Worm (Caenorhabditis elegans): ENCODE data around the gene cwc-15.

Gene cwc-15

DNA sequence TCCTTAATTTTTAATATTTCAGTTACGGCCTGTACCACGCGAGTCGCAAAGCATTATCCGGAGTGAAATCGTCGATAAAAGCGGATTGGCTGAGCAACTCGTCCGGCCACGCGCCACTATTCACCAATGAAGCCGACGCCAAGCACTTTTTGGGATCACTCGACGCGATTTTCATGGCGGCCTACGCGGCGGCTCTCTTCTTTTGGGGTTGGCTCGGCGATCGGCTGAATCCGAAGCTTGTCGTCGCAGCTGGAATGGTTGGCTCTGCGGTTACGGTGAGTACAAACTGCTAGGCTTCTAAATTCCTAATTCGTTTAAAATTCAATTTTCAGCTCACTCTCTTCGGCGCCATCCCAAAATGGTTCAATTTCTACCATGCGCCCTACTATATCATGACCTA lies 1.8 kb downstream of the cwc-15 start:
- TF ChIP-seq lin-39 (tag; optimal IDR thresholded peaks at IDR 0.05) (no peak), set-16 (GFP tag; IDR thresholded peaks at IDR 0.05) (peak; percentile 67), mes-2 (tag; optimal IDR thresholded peaks at IDR 0.05; ENCODE audit: poor library complexity, severe bottlenecking) (no peak), nhr-6 (tag; optimal IDR thresholded peaks at IDR 0.05) (no peak), lin-38 (GFP tag; IDR thresholded peaks at IDR 0.05) (no peak), R02D3.7 (tag; optimal IDR thresholded peaks at IDR 0.05) (no peak)

DNA sequence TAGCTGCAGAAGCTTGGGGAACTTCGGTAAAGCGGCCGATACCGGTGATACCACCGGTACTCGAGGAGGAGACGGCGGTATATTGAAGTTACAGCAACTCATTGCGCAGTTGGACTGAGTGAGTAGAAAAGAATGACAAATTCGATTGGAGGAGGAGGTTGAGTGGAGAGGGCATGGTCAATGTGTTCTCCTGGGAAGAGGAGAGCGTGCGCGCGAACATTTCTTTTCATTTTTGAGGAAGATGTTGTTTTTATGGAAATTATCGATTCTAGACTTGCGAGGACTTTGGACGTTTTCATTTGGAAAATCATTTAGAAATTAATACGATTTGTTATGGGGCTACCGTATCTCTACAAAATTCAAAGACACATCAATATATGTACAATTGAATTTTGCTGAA lies 6.1 kb downstream of the cwc-15 start:
- TF ChIP-seq nhr-6 (tag; optimal IDR thresholded peaks at IDR 0.05) (no peak), hmg-1.1 (GFP tag; IDR thresholded peaks at IDR 0.05) (no peak), F37D6.2 (tag; optimal IDR thresholded peaks at IDR 0.05) (no peak)

DNA sequence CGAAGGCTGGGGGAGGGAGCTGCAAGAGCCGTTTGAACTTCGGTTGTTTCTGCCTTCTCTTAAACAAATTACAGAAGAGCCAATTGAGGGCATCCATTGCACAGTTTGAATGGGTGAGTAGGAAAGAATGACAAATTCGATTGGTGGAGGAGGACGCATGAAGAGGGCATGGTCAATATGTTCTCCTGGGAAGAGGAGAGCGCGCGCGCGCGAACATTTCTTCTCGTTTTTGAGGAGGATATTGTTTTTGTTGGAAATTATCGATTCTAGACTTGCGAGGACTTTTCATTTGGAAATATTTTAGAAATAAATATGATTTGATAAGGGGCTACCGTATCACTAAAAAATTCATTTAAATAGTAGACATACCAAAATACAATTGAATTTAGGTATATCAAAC lies 8.4 kb downstream of the cwc-15 start, which contains the start of gene T10C6.7:
Gene T10C6.7, minus strand, starts transcription at position 143 of the 400 bp plus-strand sequence.
- TF ChIP-seq ztf-7 (tag; optimal IDR thresholded peaks at IDR 0.05) (no peak), skn-1 (tag; optimal IDR thresholded peaks at IDR 0.05) (no peak), pqm-1 (tag; optimal IDR thresholded peaks at IDR 0.05) (no peak), nhr-11 (tag; optimal IDR thresholded peaks at IDR 0.05) (no peak), unc-39 (tag; optimal IDR thresholded peaks at IDR 0.05) (no peak), hlh-30 (tag; optimal IDR thresholded peaks at IDR 0.05; ENCODE audit: insufficient read depth) (no peak), tra-1 (GFP tag; IDR thresholded peaks at IDR 0.05) (no peak), dve-1 (tag; optimal IDR thresholded peaks at IDR 0.05; ENCODE audit: insufficient read depth) (no peak), zfp-3 (GFP tag; conservative IDR thresholded peaks at IDR 0.05) (no peak), zip-11 (GFP tag; IDR thresholded peaks at IDR 0.05) (no peak), ceh-44 (GFP tag; IDR thresholded peaks at IDR 0.05) (no peak), dmd-8 (GFP tag; IDR thresholded peaks at IDR 0.05) (no peak)

DNA sequence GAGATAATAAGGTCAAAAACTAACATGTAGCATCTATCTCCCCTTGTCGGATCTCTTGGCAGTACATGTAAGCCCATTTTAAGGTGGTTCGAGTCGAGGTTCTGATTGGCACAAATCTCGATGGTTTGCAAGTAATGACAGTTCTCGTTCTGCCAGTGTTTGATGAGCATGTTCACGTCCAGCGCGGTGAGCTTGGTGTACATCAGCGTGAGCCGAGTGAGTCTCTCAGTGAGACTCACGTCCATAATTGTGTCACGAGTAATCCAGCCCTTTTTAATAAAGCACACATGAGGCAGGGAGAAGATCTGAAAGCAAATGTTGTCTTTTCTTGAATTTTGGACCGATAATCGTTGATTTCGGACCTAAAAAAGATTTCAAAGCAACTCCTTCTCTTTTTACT lies 9.6 kb downstream of the cwc-15 start, which contains the start of gene T10C6.16:
Gene T10C6.16, minus strand, starts transcription at position 245 of the 400 bp plus-strand sequence.
- TF ChIP-seq snpc-1.2 (GFP tag; IDR thresholded peaks at IDR 0.05) (0 out of 2 replicates have a peak, but pooled peaks have one; percentile 8), hlh-11 (tag; optimal IDR thresholded peaks at IDR 0.05) (no peak), nhr-48 (tag; optimal IDR thresholded peaks at IDR 0.05) (no peak), egl-43 (GFP tag; IDR thresholded peaks at IDR 0.05) (no peak), lin-13 (GFP tag; optimal IDR thresholded peaks at IDR 0.05) (no peak), zfp-3 (GFP tag; conservative IDR thresholded peaks at IDR 0.05) (no peak), lim-7 (GFP tag; IDR thresholded peaks at IDR 0.05) (no peak), daf-19 (GFP tag; conservative IDR thresholded peaks at IDR 0.05) (no peak), spr-3 (GFP tag; optimal IDR thresholded peaks at IDR 0.05) (no peak), aha-1 (tag) (peak; percentile 79), unc-62 (GFP tag; optimal IDR thresholded peaks at IDR 0.05 in 1 of 2) (peak in 1 of 2 experiments; percentile 97), unc-62 (tag; optimal IDR thresholded peaks at IDR 0.05) (no peak), pqm-1 (tag; optimal IDR thresholded peaks at IDR 0.05) (no peak), tra-1 (GFP tag; IDR thresholded peaks at IDR 0.05) (no peak)

DNA sequence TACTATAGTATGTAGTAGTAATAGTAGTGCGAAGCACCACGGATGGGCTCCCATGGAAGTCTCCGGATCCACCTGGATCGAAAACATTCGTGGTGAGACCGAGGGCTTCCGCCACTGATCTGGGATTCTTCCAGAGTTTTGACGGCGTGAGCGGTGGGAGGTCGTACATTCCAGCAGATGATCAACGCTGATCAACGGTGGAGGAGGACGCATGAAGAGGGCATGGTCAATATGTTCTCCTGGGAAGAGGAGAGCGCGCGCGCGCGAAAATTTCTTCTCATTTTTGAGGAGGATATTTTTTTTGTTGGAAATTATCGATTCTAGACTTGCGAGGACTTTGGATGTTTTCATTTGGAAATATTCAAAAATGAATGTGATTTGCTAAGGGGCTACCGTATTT lies 10.3 kb downstream of the cwc-15 start:
- peak; percentile 54 for TF ChIP-seq set-16 (GFP tag; IDR thresholded peaks at IDR 0.05)
- no peak for TF ChIP-seq egl-43 (GFP tag; IDR thresholded peaks at IDR 0.05)

DNA sequence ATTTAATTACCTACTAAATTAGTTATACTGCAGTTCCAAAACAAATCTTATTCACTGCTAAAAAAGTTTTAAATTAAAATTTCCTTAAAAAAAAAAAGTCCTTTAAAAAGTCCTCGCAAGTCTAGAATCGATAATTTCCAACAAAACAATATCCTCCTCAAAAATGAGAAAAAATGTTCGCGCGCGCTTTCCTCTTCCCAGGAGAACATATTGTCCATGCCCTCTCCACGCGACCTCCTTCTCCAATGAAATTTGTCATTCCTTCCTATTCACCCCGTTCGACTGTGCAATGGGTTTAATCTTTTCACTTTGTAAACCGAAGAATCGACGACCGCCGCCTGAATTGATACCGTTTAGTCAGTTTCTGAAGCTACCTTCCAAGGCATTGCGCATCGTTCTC lies 13.0 kb downstream of the cwc-15 start, which contains the start of gene T10C6.10:
Gene T10C6.10, plus strand, starts transcription at position 248 of the 400 bp plus-strand sequence.
- TF ChIP-seq lir-3 (tag; optimal IDR thresholded peaks at IDR 0.05), result no peak
- no peak for TF ChIP-seq snpc-1.2 (GFP tag; IDR thresholded peaks at IDR 0.05)
- no peak for TF ChIP-seq saeg-2 (GFP tag; IDR thresholded peaks at IDR 0.05)
- TF ChIP-seq nhr-76 (tag; optimal IDR thresholded peaks at IDR 0.05), result no peak
- no peak for TF ChIP-seq nhr-48 (tag; optimal IDR thresholded peaks at IDR 0.05)
- TF ChIP-seq daf-19 (GFP tag; conservative IDR thresholded peaks at IDR 0.05), result no peak
- no peak for TF ChIP-seq nhr-6 (tag; optimal IDR thresholded peaks at IDR 0.05)
- no peak for TF ChIP-seq arid-1 (GFP tag; conservative IDR thresholded peaks at IDR 0.05)
- TF ChIP-seq nhr-42 (GFP tag; IDR thresholded peaks at IDR 0.05), result no peak
- TF ChIP-seq cey-2 (tag; optimal IDR thresholded peaks at IDR 0.05; ENCODE audit: borderline replicate concordance, insufficient read depth), result no peak
- TF ChIP-seq lin-39 (tag; optimal IDR thresholded peaks at IDR 0.05), result no peak
- no peak for TF ChIP-seq nhr-237 (tag; optimal IDR thresholded peaks at IDR 0.05)
- TF ChIP-seq rbr-2 (tag; optimal IDR thresholded peaks at IDR 0.05), result no peak
- TF ChIP-seq Y105C5A.15 (GFP tag; IDR thresholded peaks at IDR 0.05), result no peak
